Fruit fly (Drosophila melanogaster) whole organism: Measurements from ENCODE around the gene Ire1.

ENCODE experiments used
- CG8478 ChIP-seq: fragments of >200 bp; optimal IDR thresholded peaks from 2 replicates; lab custom pipeline; 2018; ENCODE audit warnings: inconsistent platforms
- Dll ChIP-seq: fragments of >200 bp; optimal IDR thresholded peaks from 2 replicates; lab custom pipeline; 2017
- EcR ChIP-seq, 2 experiments: fragments of >200 bp; optimal IDR thresholded peaks; 2 replicates each; lab custom pipeline; 2017; ENCODE audit warnings: missing biosample characterization in 2 of 2, missing genetic modification characterization in 2 of 2, missing genetic modification reagents in 2 of 2
- pan ChIP-seq: fragments of >200 bp; optimal IDR thresholded peaks from 2 replicates; lab custom pipeline; 2017
- psq ChIP-seq: fragments of >200 bp; optimal IDR thresholded peaks from 2 replicates; lab custom pipeline; 2017
- usp ChIP-seq: fragments of >200 bp; optimal IDR thresholded peaks from 2 replicates; lab custom pipeline; 2017; ENCODE audit warnings: missing biosample characterization, missing genetic modification characterization, mixed read lengths

Gene Ire1

dm6 chr3R:19860996-19861719 lies at the start of gene Ire1, which contains the start of gene Mrm2:
Gene Ire1, minus strand, starts transcription at chr3R:19861291.
Gene Mrm2, plus strand, starts transcription at chr3R:19861610.
- TF ChIP-seq usp (no peak), psq (lab: Kevin White, UChicago) (no peak), Dll (lab: Kevin White, UChicago) (no peak), CG8478 (no peak), pan (lab: Kevin White, UChicago) (no peak), EcR (GFP tag; optimal IDR thresholded peaks at IDR 0.05; lab: Kevin White, UChicago) (no peak)

- TF ChIP-seq pan (lab: Kevin White, UChicago) (no peak), psq (lab: Kevin White, UChicago) (no peak), usp (no peak), CG8478 (no peak), Dll (lab: Kevin White, UChicago) (no peak), EcR (GFP tag; optimal IDR thresholded peaks at IDR 0.05; lab: Kevin White, UChicago) (no peak)
Measured at dm6 chr3R:19910302-19911029, 49.4 kb upstream of the Ire1 start.

dm6 chr3R:19909541-19910182 lies 48.6 kb upstream of the Ire1 start:
- TF ChIP-seq Dll (lab: Kevin White, UChicago) = no peak
- TF ChIP-seq EcR (GFP tag; optimal IDR thresholded peaks at IDR 0.05; lab: Kevin White, UChicago) = no peak
- no peak for TF ChIP-seq usp
- no peak for TF ChIP-seq pan (lab: Kevin White, UChicago)
- TF ChIP-seq psq (lab: Kevin White, UChicago) = no peak
- TF ChIP-seq CG8478 = no peak

dm6 chr3R:19908863-19909343 lies 47.8 kb upstream of the Ire1 start:
- TF ChIP-seq pan (lab: Kevin White, UChicago) = no peak
- no peak for TF ChIP-seq Dll (lab: Kevin White, UChicago)
- no peak for TF ChIP-seq EcR (GFP tag; optimal IDR thresholded peaks at IDR 0.05; lab: Kevin White, UChicago)
- no peak for TF ChIP-seq CG8478
- no peak for TF ChIP-seq psq (lab: Kevin White, UChicago)
- TF ChIP-seq usp = no peak

dm6 chr3R:19905932-19906439 lies 44.9 kb upstream of the Ire1 start:
- no peak for TF ChIP-seq pan (lab: Kevin White, UChicago)
- no peak for TF ChIP-seq psq (lab: Kevin White, UChicago)
- no peak for TF ChIP-seq Dll (lab: Kevin White, UChicago)
- no peak for TF ChIP-seq usp
- no peak for TF ChIP-seq EcR (GFP tag; optimal IDR thresholded peaks at IDR 0.05; lab: Kevin White, UChicago)
- no peak for TF ChIP-seq CG8478

- TF ChIP-seq EcR (GFP tag; optimal IDR thresholded peaks at IDR 0.05; lab: Kevin White, UChicago) (no peak), Dll (lab: Kevin White, UChicago) (no peak), pan (lab: Kevin White, UChicago) (no peak), psq (lab: Kevin White, UChicago) (no peak), usp (no peak), CG8478 (no peak)
Measured at dm6 chr3R:19904865-19905373, 43.8 kb upstream of the Ire1 start, which contains the start of the genes Surf6 and RhoGAP92B. Gene Surf6, minus strand, starts transcription at chr3R:19904868. Gene RhoGAP92B, plus strand, starts transcription at chr3R:19905164.

dm6 chr3R:19902926-19903739 lies 42.0 kb upstream of the Ire1 start, which contains the start of gene ClpX:
Gene ClpX, minus strand, starts transcription at chr3R:19903689.
- TF ChIP-seq CG8478 (no peak), Dll (lab: Kevin White, UChicago) (no peak), psq (lab: Kevin White, UChicago) (no peak), pan (lab: Kevin White, UChicago) (no peak), EcR (GFP tag; optimal IDR thresholded peaks at IDR 0.05; lab: Kevin White, UChicago) (no peak), usp (no peak)

dm6 chr3R:19902328-19902727 lies 41.2 kb upstream of the Ire1 start:
- no peak for TF ChIP-seq psq (lab: Kevin White, UChicago)
- no peak for TF ChIP-seq CG8478
- TF ChIP-seq pan (lab: Kevin White, UChicago) = no peak
- no peak for TF ChIP-seq Dll (lab: Kevin White, UChicago)
- no peak for TF ChIP-seq EcR (GFP tag; optimal IDR thresholded peaks at IDR 0.05; lab: Kevin White, UChicago)
- TF ChIP-seq usp = no peak

dm6 chr3R:19901742-19902141 lies 40.7 kb upstream of the Ire1 start:
- TF ChIP-seq EcR (GFP tag; optimal IDR thresholded peaks at IDR 0.05; lab: Kevin White, UChicago) (no peak), pan (lab: Kevin White, UChicago) (no peak), Dll (lab: Kevin White, UChicago) (no peak), usp (no peak), psq (lab: Kevin White, UChicago) (no peak)

dm6 chr3R:19895305-19895704 lies 34.2 kb upstream of the Ire1 start:
- no peak for TF ChIP-seq pan (lab: Kevin White, UChicago)
- TF ChIP-seq EcR (GFP tag; optimal IDR thresholded peaks at IDR 0.05; lab: Kevin White, UChicago) = no peak
- no peak for TF ChIP-seq usp
- no peak for TF ChIP-seq CG8478
- no peak for TF ChIP-seq psq (lab: Kevin White, UChicago)
- TF ChIP-seq Dll (lab: Kevin White, UChicago) = no peak
